Fruit fly (Drosophila melanogaster): ENCODE results near the gene CG5984.

CG5984 gene

DNA sequence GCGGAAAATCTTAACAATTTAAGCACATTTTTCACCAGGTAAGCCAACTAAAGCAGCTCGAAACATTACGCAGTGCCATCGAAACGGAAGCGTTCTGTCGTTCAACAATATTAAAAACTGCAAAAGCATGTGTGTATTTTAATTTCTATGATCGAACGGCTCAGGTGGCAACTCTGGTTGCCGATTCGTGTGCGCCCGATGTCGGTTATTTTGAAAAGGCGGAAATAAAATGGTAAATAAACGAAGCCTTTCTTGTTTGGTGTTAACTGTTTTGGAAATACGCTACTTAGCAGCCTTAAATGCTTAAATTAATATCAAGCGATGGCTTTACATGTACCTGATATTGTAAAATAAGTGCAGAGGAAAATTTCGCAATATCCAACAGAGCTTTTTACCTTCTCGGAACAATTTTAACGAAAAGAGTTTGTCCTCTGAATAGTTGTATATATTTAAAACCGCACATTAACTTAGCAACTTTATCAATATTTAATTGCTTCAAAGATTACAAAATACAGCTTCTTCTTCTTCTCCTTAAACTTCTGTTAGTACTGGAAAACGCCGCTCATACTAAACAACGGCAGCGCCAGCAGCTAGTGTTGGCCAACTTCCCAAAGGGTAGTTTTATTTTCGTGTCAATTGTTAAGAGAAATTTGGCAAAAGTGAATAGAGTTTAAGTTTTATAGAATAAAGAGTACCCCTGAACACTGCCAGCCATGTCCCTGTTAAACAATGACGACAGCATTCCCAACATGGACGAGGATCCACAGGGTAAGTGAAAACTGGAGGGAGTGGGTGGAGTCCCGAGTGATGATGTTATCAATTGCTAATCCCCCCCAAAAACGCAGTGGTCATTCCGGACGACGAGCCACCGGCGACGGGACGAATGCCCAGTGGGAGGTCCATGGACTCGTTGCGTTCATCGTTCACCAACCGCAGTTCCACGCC lies 25.6 kb upstream of the CG5984 start, which contains the start of gene CG5934 (continued):
- TF ChIP-seq hb (GFP tag; IDR thresholded peaks at IDR 0.05; ENCODE audit: partially characterized antibody) (no peak), pnt (GFP tag; optimal IDR thresholded peaks at IDR 0.05) (no peak), CG11560 (tag; IDR thresholded peaks at IDR 0.05) (no peak), otp (GFP tag; IDR thresholded peaks at IDR 0.05) (no peak), sisA (GFP tag; IDR thresholded peaks at IDR 0.05) (no peak), CG10267 (tag; optimal IDR thresholded peaks at IDR 0.05) (peak; percentile 93), ase (GFP tag; IDR thresholded peaks at IDR 0.05) (no peak), pzg (GFP tag; optimal IDR thresholded peaks at IDR 0.05) (peak; percentile 59), zfh1 (GFP tag; IDR thresholded peaks at IDR 0.05) (peak; percentile 18; the same call in 1 of the 3 replicates), CG4820 (GFP tag; optimal IDR thresholded peaks at IDR 0.05) (no peak), Sox102F (GFP tag; optimal IDR thresholded peaks at IDR 0.05) (no peak), unc-4 (GFP tag; IDR thresholded peaks at IDR 0.05; ENCODE audit: partially characterized antibody) (no peak), CG2120 (GFP tag; optimal IDR thresholded peaks at IDR 0.05) (peak; percentile 59), Hsf (GFP tag; optimal IDR thresholded peaks at IDR 0.05) (peak; percentile 29), CG3281 (GFP tag; optimal IDR thresholded peaks at IDR 0.05) (peak; percentile 29), CG34376 (GFP tag; optimal IDR thresholded peaks at IDR 0.05) (peak; percentile 35), pho (GFP tag; optimal IDR thresholded peaks at IDR 0.05) (peak; percentile 31), CG1529 (GFP tag; optimal IDR thresholded peaks at IDR 0.05) (peak; percentile 8), slbo (GFP tag; IDR thresholded peaks at IDR 0.05) (peak; percentile 75), E2f1 (GFP tag; IDR thresholded peaks at IDR 0.05) (no peak), Abd-B (GFP tag; optimal IDR thresholded peaks at IDR 0.05) (peak; percentile 32), CG4730 (GFP tag; IDR thresholded peaks at IDR 0.05) (no peak), Side (GFP tag; optimal IDR thresholded peaks at IDR 0.05) (peak; percentile 26), esg (GFP tag; conservative IDR thresholded peaks at IDR 0.05) (no peak), CG12769 (tag; optimal IDR thresholded peaks at IDR 0.05) (peak; percentile 17), HmgZ (tag; optimal IDR thresholded peaks at IDR 0.05) (peak; percentile 27), CG3995 (GFP tag; optimal IDR thresholded peaks at IDR 0.05) (peak; percentile 25), CG8290 (GFP tag; optimal IDR thresholded peaks at IDR 0.05) (peak; percentile 46), CG8290 (tag; optimal IDR thresholded peaks at IDR 0.05) (no peak), Bteb2 (GFP tag; optimal IDR thresholded peaks at IDR 0.05) (peak; percentile 19), Taf1 (GFP tag; IDR thresholded peaks at IDR 0.05) (no peak), B-H2 (GFP tag; optimal IDR thresholded peaks at IDR 0.05) (peak; percentile 59), Oaz (GFP tag; IDR thresholded peaks at IDR 0.05) (no peak), Eip74EF (GFP tag; optimal IDR thresholded peaks at IDR 0.05) (peak in 1 of 2 experiments; percentile 12), tin (GFP tag; optimal IDR thresholded peaks at IDR 0.05) (peak; percentile 10), CG31224 (GFP tag; IDR thresholded peaks at IDR 0.05) (no peak), kah (GFP tag; optimal IDR thresholded peaks at IDR 0.05) (no peak), CG10565 (GFP tag; optimal IDR thresholded peaks at IDR 0.05) (no peak), gce (GFP tag; IDR thresholded peaks at IDR 0.05) (no peak), CG10366 (GFP tag; IDR thresholded peaks at IDR 0.05) (peak; percentile 23; the same call in 1 of the 2 replicates), CG15696 (tag; optimal IDR thresholded peaks at IDR 0.05) (no peak), CG14710 (tag; optimal IDR thresholded peaks at IDR 0.05) (peak; percentile 39), fd102C (GFP tag; optimal IDR thresholded peaks at IDR 0.05) (no peak), twi (tag; optimal IDR thresholded peaks at IDR 0.05) (no peak), zen (tag; optimal IDR thresholded peaks at IDR 0.05) (peak; percentile 24), Elba2 (GFP tag; optimal IDR thresholded peaks at IDR 0.05) (no peak), Dref (GFP tag; IDR thresholded peaks at IDR 0.05) (peak; percentile 44), ap (GFP tag; IDR thresholded peaks at IDR 0.05) (no peak), CG11456 (GFP tag; IDR thresholded peaks at IDR 0.05) (peak; percentile 77; the same call in 2 of the 3 replicates)
